Fruit fly (Drosophila melanogaster) whole organism, prepupa: Measurements from ENCODE around the gene Ccn.

Experiments
- CG10631 ChIP-seq: fragments of 200-800 bp; sonication (Bioruptor generic); optimal IDR thresholded peaks from 2 replicates; lab custom pipeline; 2016; ENCODE audit warnings: missing biosample characterization, missing genetic modification characterization
- CG11294 ChIP-seq: fragments of 200-800 bp; sonication (Bioruptor generic); IDR thresholded peaks from 2 replicates; pipeline ENCODE4 v1.3.6; 2022; ENCODE audit warnings: missing biosample characterization, missing genetic modification characterization
- CG11762 ChIP-seq: fragments of 200-800 bp; sonication (Bioruptor generic); optimal IDR thresholded peaks from 3 replicates; lab custom pipeline; 2016; ENCODE audit warnings: missing biosample characterization, missing genetic modification characterization; ENCODE audit not compliant: insufficient read depth
- CG11902 ChIP-seq: fragments of 200-800 bp; sonication (Bioruptor generic); optimal IDR thresholded peaks from 3 replicates; lab custom pipeline; 2016; ENCODE audit warnings: missing biosample characterization, missing genetic modification characterization
- CG1621 ChIP-seq: fragments of 200-800 bp; sonication (Bioruptor generic); optimal IDR thresholded peaks from 3 replicates; lab custom pipeline; 2018; ENCODE audit warnings: missing biosample characterization, mild to moderate bottlenecking, missing genetic modification characterization
- CG16779 ChIP-seq: fragments of 200-800 bp; sonication (Bioruptor generic); optimal IDR thresholded peaks from 3 replicates; lab custom pipeline; 2017; ENCODE audit warnings: missing biosample characterization, mild to moderate bottlenecking, missing genetic modification characterization
- CG4318 ChIP-seq: fragments of 200-800 bp; sonication (Bioruptor generic); optimal IDR thresholded peaks from 3 replicates; lab custom pipeline; 2017; ENCODE audit warnings: missing biosample characterization, mild to moderate bottlenecking, missing genetic modification characterization
- CG6163 ChIP-seq: fragments of 200-800 bp; sonication (Bioruptor generic); IDR thresholded peaks from 3 replicates; pipeline ENCODE4 v1.3.6; 2022; ENCODE audit warnings: missing biosample characterization, missing genetic modification characterization
- CG6792 ChIP-seq: fragments of 200-800 bp; sonication (Bioruptor generic); optimal IDR thresholded peaks from 3 replicates; lab custom pipeline; 2016; ENCODE audit warnings: missing biosample characterization, missing genetic modification characterization
- CG8119 ChIP-seq: fragments of 200-800 bp; sonication (Bioruptor generic); IDR thresholded peaks from 3 replicates; pipeline ENCODE4 v1.3.6; 2022; ENCODE audit warnings: missing biosample characterization, missing genetic modification characterization
- CG8319 ChIP-seq: fragments of 200-800 bp; sonication (Bioruptor generic); optimal IDR thresholded peaks from 3 replicates; lab custom pipeline; 2016; ENCODE audit warnings: missing biosample characterization, missing genetic modification characterization
- CG8632 ChIP-seq: fragments of 200-800 bp; sonication (Bioruptor generic); optimal IDR thresholded peaks from 3 replicates; lab custom pipeline; 2016; ENCODE audit warnings: missing biosample characterization, missing genetic modification characterization
- CG9139 ChIP-seq: fragments of 200-800 bp; sonication (Bioruptor generic); optimal IDR thresholded peaks from 3 replicates; lab custom pipeline; 2017; ENCODE audit warnings: missing biosample characterization, mild to moderate bottlenecking, missing genetic modification characterization
- Eip75B ChIP-seq: fragments of 200-800 bp; sonication (Bioruptor generic); optimal IDR thresholded peaks from 3 replicates; lab custom pipeline; 2016; ENCODE audit warnings: missing biosample characterization, missing genetic modification characterization
- Eip78C ChIP-seq: fragments of 200-800 bp; sonication (Bioruptor generic); peaks from one replicate; lab custom pipeline; 2016; ENCODE audit warnings: missing biosample characterization, missing genetic modification characterization
- Ets21C ChIP-seq: fragments of 200-800 bp; sonication (Bioruptor generic); optimal IDR thresholded peaks from 3 replicates; lab custom pipeline; 2016; ENCODE audit warnings: missing biosample characterization, missing genetic modification characterization
- Met ChIP-seq: fragments of 200-800 bp; sonication (Bioruptor generic); optimal IDR thresholded peaks from 3 replicates; lab custom pipeline; 2016; ENCODE audit warnings: missing biosample characterization, missing genetic modification characterization
- OdsH ChIP-seq: fragments of 200-800 bp; sonication (Bioruptor generic); optimal IDR thresholded peaks from 3 replicates; lab custom pipeline; 2016; ENCODE audit warnings: missing biosample characterization, missing genetic modification characterization
- Smox ChIP-seq: fragments of 200-800 bp; sonication (Bioruptor generic); optimal IDR thresholded peaks from 3 replicates; lab custom pipeline; 2016; ENCODE audit warnings: missing biosample characterization, missing genetic modification characterization
- Sox102F ChIP-seq: fragments of 200-800 bp; sonication (Bioruptor generic); optimal IDR thresholded peaks from 2 replicates; lab custom pipeline; 2016; ENCODE audit warnings: missing biosample characterization, mild to moderate bottlenecking, missing genetic modification characterization
- Sox15 ChIP-seq: fragments of 200-800 bp; sonication (Bioruptor generic); optimal IDR thresholded peaks from 3 replicates; lab custom pipeline; 2016; ENCODE audit warnings: missing biosample characterization, missing genetic modification characterization
- dac ChIP-seq: fragments of 200-800 bp; sonication (Bioruptor generic); optimal IDR thresholded peaks from 2 replicates; lab custom pipeline; 2017; ENCODE audit warnings: missing biosample characterization, mild to moderate bottlenecking, missing genetic modification characterization
- eg ChIP-seq: fragments of 200-800 bp; sonication (Bioruptor generic); IDR thresholded peaks from 3 replicates; pipeline ENCODE4 v1.3.6; 2022; ENCODE audit warnings: missing biosample characterization, missing genetic modification characterization
- esn ChIP-seq: fragments of 200-800 bp; sonication (Bioruptor generic); optimal IDR thresholded peaks from 2 replicates; lab custom pipeline; 2016; ENCODE audit warnings: missing biosample characterization, mild to moderate bottlenecking, missing genetic modification characterization, moderate library complexity
- fd85E ChIP-seq: fragments of 200-800 bp; sonication (Bioruptor generic); optimal IDR thresholded peaks from 3 replicates; lab custom pipeline; 2016; ENCODE audit warnings: missing biosample characterization, missing genetic modification characterization
- fkh ChIP-seq: fragments of 200-800 bp; sonication (Bioruptor generic); optimal IDR thresholded peaks from 3 replicates; lab custom pipeline; 2017; ENCODE audit warnings: missing biosample characterization, mild to moderate bottlenecking, missing genetic modification characterization, moderate library complexity
- lz ChIP-seq: fragments of 200-800 bp; sonication (Bioruptor generic); optimal IDR thresholded peaks from 3 replicates; lab custom pipeline; 2016; ENCODE audit warnings: missing biosample characterization, missing genetic modification characterization
- pdm3 ChIP-seq: fragments of 200-800 bp; sonication (Bioruptor generic); optimal IDR thresholded peaks from 3 replicates; lab custom pipeline; 2016; ENCODE audit warnings: missing biosample characterization, missing genetic modification characterization
- salr ChIP-seq, 2 experiments: fragments of 200-800 bp; sonication (Bioruptor generic); optimal IDR thresholded peaks; 3 replicates each; lab custom pipeline; 2016 to 2018; ENCODE audit warnings: missing biosample characterization in 2 of 2, missing genetic modification characterization in 2 of 2, mild to moderate bottlenecking in 1 of 2
- ss ChIP-seq, 2 experiments: fragments of 200-800 bp; sonication (Bioruptor generic); optimal IDR thresholded peaks; 2 replicates in 1 of 2; 3 replicates in 1 of 2; lab custom pipeline; 2017 to 2018; ENCODE audit warnings: mild to moderate bottlenecking in 2 of 2, missing biosample characterization in 2 of 2, missing genetic modification characterization in 2 of 2, moderate library complexity in 1 of 2
- svp ChIP-seq: fragments of 200-800 bp; sonication (Bioruptor generic); peaks from one replicate; lab custom pipeline; 2016; ENCODE audit warnings: missing biosample characterization, missing genetic modification characterization

Ccn gene

dm6 chr3L:17759072-17759747 is 69.4 kb downstream of the Ccn start, which contains the start of gene CG32181:
TSS of gene CG32181 (plus strand) at chr3L:17759697.
- TF ChIP-seq Smox (GFP tag; lab: Kevin White, UChicago), result no peak
- TF ChIP-seq CG10631, result no peak
- no peak for TF ChIP-seq CG16779 (tag; lab: Kevin White, UChicago)

- TF ChIP-seq salr (GFP tag; optimal IDR thresholded peaks at IDR 0.05; lab: Kevin White, UChicago) (no peak), OdsH (GFP tag; lab: Kevin White, UChicago) (no peak), svp (GFP tag; lab: Kevin White, UChicago) (no peak), CG10631 (no peak), CG6792 (GFP tag; lab: Kevin White, UChicago) (no peak), CG9139 (GFP tag; lab: Kevin White, UChicago) (no peak), Eip75B (GFP tag; lab: Kevin White, UChicago) (no peak), fkh (GFP tag; lab: Kevin White, UChicago) (no peak), Ets21C (GFP tag; lab: Kevin White, UChicago) (no peak), CG8119 (GFP tag; lab: Robert Waterston, UW) (no peak), Sox102F (GFP tag; lab: Kevin White, UChicago) (no peak), pdm3 (GFP tag; lab: Kevin White, UChicago) (no peak), esn (GFP tag; lab: Kevin White, UChicago) (no peak), Smox (GFP tag; lab: Kevin White, UChicago) (no peak), Met (no peak), lz (GFP tag; lab: Kevin White, UChicago) (no peak), eg (GFP tag; lab: Robert Waterston, UW) (no peak)
Observed at dm6 chr3L:17763987-17764386, 74.2 kb downstream of the Ccn start, which contains the start of the genes Adgf-A and Adgf-A2. TSS of gene Adgf-A (minus strand) at chr3L:17764158. TSS of gene Adgf-A2 (minus strand) at chr3L:17764158.

- no peak for TF ChIP-seq Smox (GFP tag; lab: Kevin White, UChicago)
- no peak for TF ChIP-seq CG8632 (GFP tag; lab: Kevin White, UChicago)
- TF ChIP-seq CG11902 (GFP tag; lab: Kevin White, UChicago), result no peak
- no peak for TF ChIP-seq Met
Observed at dm6 chr3L:17791067-17791466, 101.3 kb downstream of the Ccn start.

dm6 chr3L:17791467-17791494 is 101.5 kb downstream of the Ccn start, which contains the start of gene CG42815:
TSS of gene CG42815 (minus strand) at chr3L:17791486.
- no peak for TF ChIP-seq Met
- TF ChIP-seq fkh (GFP tag; lab: Kevin White, UChicago), result no peak
- no peak for TF ChIP-seq OdsH (GFP tag; lab: Kevin White, UChicago)
- TF ChIP-seq CG9139 (GFP tag; lab: Kevin White, UChicago), result no peak
- no peak for TF ChIP-seq CG4318
- no peak for TF ChIP-seq dac (GFP tag; lab: Kevin White, UChicago)
- no peak for TF ChIP-seq ss (GFP tag; optimal IDR thresholded peaks at IDR 0.05; lab: Kevin White, UChicago)
- TF ChIP-seq Smox (GFP tag; lab: Kevin White, UChicago), result no peak
- TF ChIP-seq Eip78C (GFP tag; lab: Kevin White, UChicago), result no peak
- TF ChIP-seq CG8319 (GFP tag; lab: Kevin White, UChicago), result no peak
- TF ChIP-seq lz (GFP tag; lab: Kevin White, UChicago), result no peak
- TF ChIP-seq CG11294 (GFP tag; lab: Robert Waterston, UW), result no peak
- TF ChIP-seq CG1621, result no peak
- TF ChIP-seq fd85E (GFP tag; lab: Kevin White, UChicago), result no peak

- TF ChIP-seq fkh (GFP tag; lab: Kevin White, UChicago) (peak; percentile 72), eg (GFP tag; lab: Robert Waterston, UW) (no peak), svp (GFP tag; lab: Kevin White, UChicago) (no peak), CG11762 (GFP tag; lab: Kevin White, UChicago) (no peak), CG6163 (GFP tag; lab: Robert Waterston, UW) (no peak), CG8119 (GFP tag; lab: Robert Waterston, UW) (no peak), Sox15 (GFP tag; lab: Kevin White, UChicago) (no peak), CG8319 (GFP tag; lab: Kevin White, UChicago) (no peak)
Observed at dm6 chr3L:17791495-17791894, 101.7 kb downstream of the Ccn start.
